Fruit fly (Drosophila melanogaster) whole organism, adult: ENCODE data around the gene Cpr97Ea.

ENCODE experiments used
- CG14711 ChIP-seq: fragments of 200-800 bp; sonication (Bioruptor generic); optimal IDR thresholded peaks from 2 replicates; lab custom pipeline; 2018; ENCODE audit warnings: missing biosample characterization, mild to moderate bottlenecking, missing genetic modification characterization, moderate library complexity
- CG1620 ChIP-seq: fragments of 200-800 bp; sonication (Bioruptor generic); optimal IDR thresholded peaks from 2 replicates; lab custom pipeline; 2016; ENCODE audit warnings: missing biosample characterization, missing genetic modification characterization
- CG5204 ChIP-seq: fragments of 200-800 bp; sonication (Bioruptor generic); optimal IDR thresholded peaks from 2 replicates; lab custom pipeline; 2016; ENCODE audit warnings: missing biosample characterization, missing genetic modification characterization
- CG7045 ChIP-seq: fragments of 200-800 bp; sonication (Bioruptor generic); optimal IDR thresholded peaks from 2 replicates; lab custom pipeline; 2017; ENCODE audit warnings: missing biosample characterization, mild to moderate bottlenecking, missing genetic modification characterization
- Crg-1 ChIP-seq: fragments of 200-800 bp; sonication (Bioruptor generic); optimal IDR thresholded peaks from 2 replicates; lab custom pipeline; 2016; ENCODE audit warnings: missing biosample characterization, missing genetic modification characterization
- bab1 ChIP-seq: fragments of 200-800 bp; sonication (Bioruptor generic); optimal IDR thresholded peaks from 3 replicates; lab custom pipeline; 2019; ENCODE audit warnings: missing biosample characterization, mild to moderate bottlenecking, missing genetic modification characterization, moderate library complexity
- cnc ChIP-seq, 2 experiments: fragments of >200 bp; optimal IDR thresholded peaks; 2 replicates each; lab custom pipeline; 2017
- kay ChIP-seq: fragments of 200-800 bp; sonication (Bioruptor generic); peaks from one replicate; lab custom pipeline; 2016; ENCODE audit warnings: missing biosample characterization, missing genetic modification characterization, borderline replicate concordance
- ovo ChIP-seq: fragments of 200-800 bp; sonication (Bioruptor generic); optimal IDR thresholded peaks from 2 replicates; lab custom pipeline; 2016; ENCODE audit warnings: missing biosample characterization, missing genetic modification characterization
- pad ChIP-seq: fragments of 200-800 bp; sonication (Bioruptor generic); optimal IDR thresholded peaks from 3 replicates; lab custom pipeline; 2017; ENCODE audit warnings: missing biosample characterization, missing genetic modification characterization, mild to moderate bottlenecking, moderate library complexity, missing genetic modification reagents
- toe ChIP-seq: fragments of 200-800 bp; sonication (Bioruptor generic); optimal IDR thresholded peaks from 2 replicates; lab custom pipeline; 2016; ENCODE audit warnings: missing biosample characterization, missing genetic modification characterization

DNA sequence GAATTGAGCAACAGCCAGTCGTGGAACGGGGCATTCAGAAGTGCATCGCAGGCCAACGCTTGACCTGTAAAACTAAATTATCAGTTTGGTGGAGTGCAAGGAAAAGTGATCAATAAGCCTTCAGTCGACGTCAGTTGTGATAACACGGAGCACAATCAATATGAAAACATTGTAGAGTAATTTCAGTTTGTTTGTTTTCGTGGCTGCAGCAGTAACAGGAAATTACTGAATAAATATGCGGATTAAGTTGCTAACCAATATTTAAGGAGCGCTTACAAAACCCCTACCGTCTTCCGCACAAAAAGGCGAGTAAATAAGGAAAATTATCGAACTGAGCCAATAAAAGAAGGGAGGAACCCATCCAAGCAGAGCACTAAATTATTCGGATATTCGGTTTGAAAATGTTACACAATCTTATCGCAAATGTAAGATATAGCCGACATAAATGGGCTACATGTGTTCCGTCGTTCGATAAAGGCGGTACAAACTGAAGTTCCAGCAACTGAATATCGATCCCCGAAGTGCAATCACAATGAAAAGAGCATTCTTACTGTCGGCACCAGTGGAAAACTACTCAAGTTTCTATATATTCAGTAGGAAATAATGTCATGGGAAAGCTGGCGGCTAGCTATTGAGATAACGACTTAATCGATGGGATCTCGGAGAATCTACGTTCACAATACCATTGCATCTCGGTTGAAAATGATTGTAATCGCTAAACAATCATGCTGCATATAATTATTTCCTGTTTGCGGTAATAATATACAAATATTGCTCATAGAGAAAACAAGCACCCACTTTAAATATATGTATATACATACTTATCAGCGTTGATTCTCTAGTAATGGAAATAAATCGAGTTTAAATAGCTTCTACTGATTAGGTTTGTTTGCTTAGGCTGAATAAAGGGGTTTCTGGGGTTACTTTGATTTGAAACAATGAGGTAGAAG lies 48.4 kb upstream of the Cpr97Ea start:
- TF ChIP-seq bab1: no peak
- TF ChIP-seq CG14711 (tag; lab: Kevin White, UChicago): peak; percentile 41
- TF ChIP-seq CG1620 (GFP tag; lab: Kevin White, UChicago): peak; percentile 25
- TF ChIP-seq cnc (optimal IDR thresholded peaks at IDR 0.05; lab: Kevin White, UChicago): no peak
- peak; percentile 31 for TF ChIP-seq Crg-1 (GFP tag; lab: Kevin White, UChicago)
- TF ChIP-seq CG7045 (GFP tag; lab: Kevin White, UChicago): peak; percentile 60
- TF ChIP-seq kay (GFP tag; lab: Kevin White, UChicago): peak; percentile 90
- no peak for TF ChIP-seq toe
- TF ChIP-seq ovo (GFP tag; lab: Kevin White, UChicago): peak; percentile 60
- no peak for TF ChIP-seq CG5204 (GFP tag; lab: Kevin White, UChicago)
- TF ChIP-seq pad (GFP tag; lab: Kevin White, UChicago): peak; percentile 41
